Worm (Caenorhabditis elegans) whole organism, midembryonic: ENCODE data around the gene Y105C5B.17.

ENCODE experiments used
- T22C8.4 ChIP-seq: fragments of 200-800 bp; sonication (Bioruptor generic); IDR thresholded peaks from 2 replicates; pipeline ENCODE4 v1.3.6; 2022; ENCODE audit warnings: missing genetic modification characterization, missing compliant biosample characterization
- cog-1 ChIP-seq: sonication (generic microtip); optimal IDR thresholded peaks from 2 replicates; lab custom pipeline; 2016; ENCODE audit warnings: missing genetic modification characterization, missing compliant biosample characterization
- flt-1 ChIP-seq: fragments of 200-800 bp; sonication (Bioruptor generic); IDR thresholded peaks from 2 replicates; pipeline ENCODE4 v1.3.6; 2022; ENCODE audit warnings: missing genetic modification characterization, missing compliant biosample characterization
- klf-2 ChIP-seq: fragments of 200-800 bp; sonication (Bioruptor generic); conservative IDR thresholded peaks from 2 replicates; pipeline ENCODE4 v1.3.6; 2022; ENCODE audit warnings: missing genetic modification reagents, missing genetic modification characterization, missing compliant biosample characterization
- med-1 ChIP-seq: sonication (generic microtip); optimal IDR thresholded peaks from 2 replicates; lab custom pipeline; 2017; ENCODE audit warnings: missing genetic modification characterization, mild to moderate bottlenecking, missing compliant biosample characterization, antibody characterized with exemption, missing genetic modification reagents; ENCODE audit not compliant: insufficient read depth
- ref-1 ChIP-seq: fragments of 200-800 bp; sonication (Bioruptor generic); conservative IDR thresholded peaks from 2 replicates; pipeline ENCODE4 v1.3.6; 2022; ENCODE audit warnings: missing genetic modification reagents, missing genetic modification characterization, missing compliant biosample characterization
- tab-1 ChIP-seq: fragments of 200-800 bp; sonication (Bioruptor generic); IDR thresholded peaks from 2 replicates; pipeline ENCODE4 v1.3.6; 2022; ENCODE audit warnings: missing genetic modification characterization, missing compliant biosample characterization
- ztf-23 ChIP-seq: fragments of 200-800 bp; sonication (Bioruptor generic); IDR thresholded peaks from 2 replicates; pipeline ENCODE4 v1.3.6; 2022; ENCODE audit warnings: missing genetic modification reagents, missing genetic modification characterization, missing compliant biosample characterization
- ztf-29 ChIP-seq: fragments of 200-800 bp; sonication (Bioruptor generic); IDR thresholded peaks from 2 replicates; pipeline ENCODE4 v1.3.6; 2022; ENCODE audit warnings: missing genetic modification reagents, missing genetic modification characterization, missing compliant biosample characterization

Y105C5B.17 gene

ce11 chrIV:15937088-15937487, 25.8 kb upstream of the Y105C5B.17 start:
- TF ChIP-seq klf-2 (GFP tag; lab: Robert Waterston, UW) = no peak
- no peak for TF ChIP-seq flt-1 (GFP tag; lab: Robert Waterston, UW)
- TF ChIP-seq T22C8.4 (GFP tag; lab: Robert Waterston, UW) = no peak
- TF ChIP-seq cog-1 = no peak
- TF ChIP-seq ztf-29 = no peak
- TF ChIP-seq ztf-23 (GFP tag; lab: Robert Waterston, UW) = no peak
- no peak for TF ChIP-seq ref-1
- no peak for TF ChIP-seq med-1
- no peak for TF ChIP-seq tab-1 (GFP tag; lab: Robert Waterston, UW)

DNA sequence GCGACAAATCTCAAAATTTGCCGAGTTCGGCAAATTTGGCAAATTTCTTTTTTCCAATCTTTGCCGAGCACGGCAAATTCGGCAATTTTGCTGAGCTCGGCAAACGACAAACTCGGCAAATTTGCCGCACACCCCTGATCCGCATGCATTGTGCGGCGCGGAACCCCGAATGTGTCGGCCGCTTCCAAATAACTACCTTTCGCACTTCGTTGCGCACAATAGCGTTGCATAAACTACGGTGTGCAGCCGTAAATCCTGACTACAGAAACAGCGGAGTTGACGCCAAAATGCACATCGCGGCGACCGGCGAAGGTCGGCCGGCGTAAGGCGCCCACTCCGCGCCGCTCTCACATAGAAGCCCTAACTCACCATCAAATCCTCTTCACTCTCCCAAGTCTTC, 24.4 kb upstream of the Y105C5B.17 start:
- no peak for TF ChIP-seq ref-1
- no peak for TF ChIP-seq med-1
- TF ChIP-seq ztf-23 (GFP tag; lab: Robert Waterston, UW) = no peak
- TF ChIP-seq cog-1 = no peak
- no peak for TF ChIP-seq ztf-29
- TF ChIP-seq flt-1 (GFP tag; lab: Robert Waterston, UW) = no peak
- no peak for TF ChIP-seq T22C8.4 (GFP tag; lab: Robert Waterston, UW)
- TF ChIP-seq tab-1 (GFP tag; lab: Robert Waterston, UW) = no peak
- no peak for TF ChIP-seq klf-2 (GFP tag; lab: Robert Waterston, UW)

DNA sequence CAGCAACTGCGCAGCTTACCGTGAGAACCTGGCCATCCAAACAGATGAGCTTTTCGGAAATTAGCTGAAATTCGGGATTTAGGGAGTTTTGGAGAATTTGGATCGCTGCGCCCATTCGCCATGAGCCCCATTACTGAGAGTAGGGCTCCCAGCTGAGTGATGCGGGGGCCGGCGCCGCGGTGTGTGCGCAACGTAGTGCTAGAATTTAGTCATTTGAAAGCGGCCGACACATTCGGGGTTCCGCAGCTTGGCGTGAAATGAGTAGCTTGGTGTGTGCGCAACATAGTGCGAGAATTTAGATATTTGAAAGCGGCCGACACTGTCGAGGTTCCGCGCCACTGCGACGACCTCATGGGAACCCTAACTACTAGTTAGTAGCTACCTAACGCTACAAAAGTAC, 22.1 kb upstream of the Y105C5B.17 start:
- TF ChIP-seq cog-1 = no peak
- TF ChIP-seq flt-1 (GFP tag; lab: Robert Waterston, UW) = no peak
- TF ChIP-seq ztf-29 = no peak
- TF ChIP-seq T22C8.4 (GFP tag; lab: Robert Waterston, UW) = no peak
- no peak for TF ChIP-seq ref-1
- TF ChIP-seq tab-1 (GFP tag; lab: Robert Waterston, UW) = no peak
- TF ChIP-seq ztf-23 (GFP tag; lab: Robert Waterston, UW) = no peak

ce11 chrIV:15941403-15941802, 21.5 kb upstream of the Y105C5B.17 start, which contains the start of gene Y105C5B.11:
TSS of gene Y105C5B.11 (minus strand) at chrIV:15941503.
- TF ChIP-seq cog-1 = no peak
- TF ChIP-seq T22C8.4 (GFP tag; lab: Robert Waterston, UW) = no peak

ce11 chrIV:15946507-15946906, 16.4 kb upstream of the Y105C5B.17 start, which contains the start of gene skr-10:
TSS of gene skr-10 (plus strand) at chrIV:15946807.
- TF ChIP-seq ref-1 (no peak), ztf-23 (GFP tag; lab: Robert Waterston, UW) (no peak), cog-1 (no peak), klf-2 (GFP tag; lab: Robert Waterston, UW) (no peak), tab-1 (GFP tag; lab: Robert Waterston, UW) (no peak), ztf-29 (no peak), flt-1 (GFP tag; lab: Robert Waterston, UW) (no peak), med-1 (no peak), T22C8.4 (GFP tag; lab: Robert Waterston, UW) (no peak)

DNA sequence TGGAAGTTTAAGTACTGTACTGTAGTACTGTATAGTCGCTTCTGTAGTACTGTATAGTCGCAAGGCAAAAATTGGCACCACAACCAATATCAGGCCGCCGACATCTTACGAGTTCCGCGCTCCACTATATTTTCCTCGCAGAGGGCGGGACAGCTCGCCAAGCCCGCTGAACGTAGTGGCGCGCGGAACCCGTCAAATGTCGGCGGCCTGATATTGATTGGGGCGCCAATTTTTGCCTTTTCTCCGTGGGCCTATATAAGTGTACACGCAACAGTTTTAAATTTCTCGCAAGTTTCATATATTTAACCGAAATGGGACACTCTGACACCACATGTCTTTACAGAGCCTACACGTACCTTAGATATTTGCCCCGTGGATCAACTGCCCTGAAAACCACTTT, 12.9 kb upstream of the Y105C5B.17 start:
- no peak for TF ChIP-seq ztf-29
- TF ChIP-seq cog-1 = no peak
- no peak for TF ChIP-seq flt-1 (GFP tag; lab: Robert Waterston, UW)
- no peak for TF ChIP-seq klf-2 (GFP tag; lab: Robert Waterston, UW)
- TF ChIP-seq ref-1 = no peak
- no peak for TF ChIP-seq tab-1 (GFP tag; lab: Robert Waterston, UW)
- TF ChIP-seq ztf-23 (GFP tag; lab: Robert Waterston, UW) = no peak
- TF ChIP-seq med-1 = no peak
- TF ChIP-seq T22C8.4 (GFP tag; lab: Robert Waterston, UW) = no peak

- TF ChIP-seq med-1 = no peak
- TF ChIP-seq flt-1 (GFP tag; lab: Robert Waterston, UW) = no peak
- no peak for TF ChIP-seq T22C8.4 (GFP tag; lab: Robert Waterston, UW)
- TF ChIP-seq tab-1 (GFP tag; lab: Robert Waterston, UW) = no peak
- no peak for TF ChIP-seq cog-1
- TF ChIP-seq ztf-29 = no peak
- TF ChIP-seq ref-1 = no peak
- no peak for TF ChIP-seq ztf-23 (GFP tag; lab: Robert Waterston, UW)
- no peak for TF ChIP-seq klf-2 (GFP tag; lab: Robert Waterston, UW)
Observed at ce11 chrIV:15950838-15951581, 11.9 kb upstream of the Y105C5B.17 start, which contains the start of gene ifas-3. TSS of gene ifas-3 (minus strand) at chrIV:15950888.

ce11 chrIV:15951640-15952039, 11.3 kb upstream of the Y105C5B.17 start, which contains the start of gene Y105C5B.15:
TSS of gene Y105C5B.15 (plus strand) at chrIV:15951936.
- no peak for TF ChIP-seq med-1
- TF ChIP-seq tab-1 (GFP tag; lab: Robert Waterston, UW) = no peak
- no peak for TF ChIP-seq ztf-23 (GFP tag; lab: Robert Waterston, UW)
- TF ChIP-seq cog-1 = no peak
- TF ChIP-seq klf-2 (GFP tag; lab: Robert Waterston, UW) = no peak
- no peak for TF ChIP-seq T22C8.4 (GFP tag; lab: Robert Waterston, UW)
- TF ChIP-seq ref-1 = no peak
- TF ChIP-seq flt-1 (GFP tag; lab: Robert Waterston, UW) = no peak
- TF ChIP-seq ztf-29 = no peak

ce11 chrIV:15953689-15954088, 9.2 kb upstream of the Y105C5B.17 start:
- no peak for TF ChIP-seq ztf-29
- TF ChIP-seq T22C8.4 (GFP tag; lab: Robert Waterston, UW) = no peak
- TF ChIP-seq ztf-23 (GFP tag; lab: Robert Waterston, UW) = no peak
- no peak for TF ChIP-seq flt-1 (GFP tag; lab: Robert Waterston, UW)
- no peak for TF ChIP-seq cog-1
- TF ChIP-seq tab-1 (GFP tag; lab: Robert Waterston, UW) = no peak
- no peak for TF ChIP-seq med-1
- no peak for TF ChIP-seq ref-1
- TF ChIP-seq klf-2 (GFP tag; lab: Robert Waterston, UW) = no peak

- TF ChIP-seq klf-2 (GFP tag; lab: Robert Waterston, UW) = no peak
- no peak for TF ChIP-seq cog-1
- TF ChIP-seq T22C8.4 (GFP tag; lab: Robert Waterston, UW) = no peak
- no peak for TF ChIP-seq ztf-29
- no peak for TF ChIP-seq ztf-23 (GFP tag; lab: Robert Waterston, UW)
- no peak for TF ChIP-seq tab-1 (GFP tag; lab: Robert Waterston, UW)
- no peak for TF ChIP-seq ref-1
Observed at ce11 chrIV:15955349-15955748, 7.6 kb upstream of the Y105C5B.17 start.
